Worm (Caenorhabditis elegans) whole organism, mixed stage, embryonic: Measurements from ENCODE around the gene Y75B12B.13.

Source experiments
- bed-3 ChIP-seq: fragments of 200-800 bp; sonication (Bioruptor generic); optimal IDR thresholded peaks from 3 replicates; lab custom pipeline; 2018; ENCODE audit warnings: mild to moderate bottlenecking, missing genetic modification characterization, moderate library complexity, missing compliant biosample characterization
- blmp-1 ChIP-seq: fragments of 150-350 bp; optimal IDR thresholded peaks from 2 replicates; lab custom pipeline; 2014; ENCODE audit warnings: missing biosample characterization, missing genetic modification characterization
- ceh-39 ChIP-seq: fragments of 150-350 bp; optimal IDR thresholded peaks from 2 replicates; lab custom pipeline; 2014; ENCODE audit warnings: missing biosample characterization, missing genetic modification characterization
- ceh-43 ChIP-seq: fragments of 200-800 bp; sonication (Bioruptor generic); optimal IDR thresholded peaks from 2 replicates; lab custom pipeline; 2018; ENCODE audit warnings: mild to moderate bottlenecking, missing genetic modification characterization, moderate library complexity, missing compliant biosample characterization
- ces-1 ChIP-seq: fragments of 150-350 bp; optimal IDR thresholded peaks from 2 replicates; lab custom pipeline; 2014; ENCODE audit warnings: missing biosample characterization, missing genetic modification reagents, missing genetic modification characterization
- drap-1 ChIP-seq: fragments of 200-800 bp; sonication (Bioruptor generic); optimal IDR thresholded peaks from 3 replicates; lab custom pipeline; 2018; ENCODE audit warnings: mild to moderate bottlenecking, missing genetic modification characterization, missing compliant biosample characterization
- elt-1 ChIP-seq: sonication (generic microtip); optimal IDR thresholded peaks from 2 replicates; lab custom pipeline; 2017; ENCODE audit warnings: missing genetic modification characterization, mild to moderate bottlenecking, missing compliant biosample characterization, antibody characterized with exemption, moderate library complexity, borderline replicate concordance; ENCODE audit not compliant: insufficient read depth
- elt-3 ChIP-seq: fragments of 150-350 bp; optimal IDR thresholded peaks from 2 replicates; lab custom pipeline; 2014; ENCODE audit warnings: missing biosample characterization, missing genetic modification characterization
- flh-1 ChIP-seq: fragments of 200-800 bp; sonication (Bioruptor generic); optimal IDR thresholded peaks from 2 replicates; lab custom pipeline; 2018; ENCODE audit warnings: mild to moderate bottlenecking, missing genetic modification characterization, moderate library complexity, missing compliant biosample characterization
- hlh-1 ChIP-seq: fragments of 150-350 bp; optimal IDR thresholded peaks from 2 replicates; lab custom pipeline; 2014; ENCODE audit warnings: missing biosample characterization, missing genetic modification reagents, missing genetic modification characterization
- lin-13 ChIP-seq: fragments of 150-350 bp; optimal IDR thresholded peaks from 2 replicates; lab custom pipeline; 2014; ENCODE audit warnings: missing biosample characterization, missing genetic modification characterization
- lin-32 ChIP-seq: fragments of 200-800 bp; sonication (Bioruptor generic); optimal IDR thresholded peaks from 2 replicates; lab custom pipeline; 2018; ENCODE audit warnings: mild to moderate bottlenecking, missing genetic modification characterization, missing compliant biosample characterization
- lsy-2 ChIP-seq: fragments of 150-350 bp; optimal IDR thresholded peaks from 2 replicates; lab custom pipeline; 2014; ENCODE audit warnings: missing biosample characterization, missing genetic modification characterization
- mab-5 ChIP-seq: fragments of 150-350 bp; optimal IDR thresholded peaks from 2 replicates; lab custom pipeline; 2014; ENCODE audit warnings: missing biosample characterization, missing genetic modification characterization
- mep-1 ChIP-seq: fragments of 150-350 bp; optimal IDR thresholded peaks from 2 replicates; lab custom pipeline; 2017; ENCODE audit warnings: missing biosample characterization, missing genetic modification reagents, missing genetic modification characterization, inconsistent platforms
- mls-2 ChIP-seq: sonication (generic microtip); optimal IDR thresholded peaks from 2 replicates; lab custom pipeline; 2016; ENCODE audit warnings: mild to moderate bottlenecking, missing genetic modification characterization, moderate library complexity, missing compliant biosample characterization
- nhr-12 ChIP-seq: fragments of 150-350 bp; optimal IDR thresholded peaks from 2 replicates; lab custom pipeline; 2014; ENCODE audit warnings: missing biosample characterization, missing genetic modification characterization
- nhr-2 ChIP-seq: fragments of 150-350 bp; optimal IDR thresholded peaks from 2 replicates; lab custom pipeline; 2014; ENCODE audit warnings: missing biosample characterization, missing genetic modification characterization
- nhr-237 ChIP-seq: fragments of 150-350 bp; optimal IDR thresholded peaks from 2 replicates; lab custom pipeline; 2014; ENCODE audit warnings: missing biosample characterization, missing genetic modification characterization
- nhr-28 ChIP-seq: fragments of 150-350 bp; optimal IDR thresholded peaks from 2 replicates; lab custom pipeline; 2014; ENCODE audit warnings: missing biosample characterization, missing genetic modification characterization
- nhr-76 ChIP-seq: sonication (generic microtip); optimal IDR thresholded peaks from 2 replicates; lab custom pipeline; 2017; ENCODE audit warnings: missing biosample characterization, missing genetic modification characterization
- pha-4 ChIP-seq: fragments of 150-350 bp; optimal IDR thresholded peaks from 2 replicates; lab custom pipeline; 2018; ENCODE audit warnings: missing biosample characterization, missing genetic modification reagents, missing genetic modification characterization
- sem-2 ChIP-seq: fragments of 200-800 bp; sonication (Bioruptor generic); optimal IDR thresholded peaks from 2 replicates; lab custom pipeline; 2018; ENCODE audit warnings: mild to moderate bottlenecking, missing genetic modification characterization, missing compliant biosample characterization
- snpc-4 ChIP-seq: fragments of 150-350 bp; optimal IDR thresholded peaks from 2 replicates; lab custom pipeline; 2014; ENCODE audit warnings: missing biosample characterization, missing genetic modification characterization
- sptf-1 ChIP-seq: sonication (generic microtip); optimal IDR thresholded peaks from 2 replicates; lab custom pipeline; 2017; ENCODE audit warnings: mild to moderate bottlenecking, missing genetic modification characterization, moderate library complexity, missing compliant biosample characterization
- tbx-8 ChIP-seq: fragments of 200-800 bp; sonication (Bioruptor generic); optimal IDR thresholded peaks from 2 replicates; lab custom pipeline; 2018; ENCODE audit warnings: mild to moderate bottlenecking, missing genetic modification characterization, moderate library complexity, missing compliant biosample characterization
- unc-120 ChIP-seq: sonication (generic microtip); optimal IDR thresholded peaks from 2 replicates; lab custom pipeline; 2017; ENCODE audit warnings: missing genetic modification characterization, missing compliant biosample characterization; ENCODE audit not compliant: poor library complexity, severe bottlenecking
- unc-39 ChIP-seq: fragments of 150-350 bp; optimal IDR thresholded peaks from 2 replicates; lab custom pipeline; 2014; ENCODE audit warnings: missing biosample characterization, missing genetic modification characterization
- unc-62 ChIP-seq: fragments of 150-350 bp; optimal IDR thresholded peaks from 2 replicates; lab custom pipeline; 2014; ENCODE audit warnings: missing biosample characterization, missing genetic modification reagents, missing genetic modification characterization
- ztf-11 ChIP-seq: fragments of 150-350 bp; optimal IDR thresholded peaks from 2 replicates; lab custom pipeline; 2014; ENCODE audit warnings: missing biosample characterization, missing genetic modification characterization

Y75B12B.13 gene

DNA sequence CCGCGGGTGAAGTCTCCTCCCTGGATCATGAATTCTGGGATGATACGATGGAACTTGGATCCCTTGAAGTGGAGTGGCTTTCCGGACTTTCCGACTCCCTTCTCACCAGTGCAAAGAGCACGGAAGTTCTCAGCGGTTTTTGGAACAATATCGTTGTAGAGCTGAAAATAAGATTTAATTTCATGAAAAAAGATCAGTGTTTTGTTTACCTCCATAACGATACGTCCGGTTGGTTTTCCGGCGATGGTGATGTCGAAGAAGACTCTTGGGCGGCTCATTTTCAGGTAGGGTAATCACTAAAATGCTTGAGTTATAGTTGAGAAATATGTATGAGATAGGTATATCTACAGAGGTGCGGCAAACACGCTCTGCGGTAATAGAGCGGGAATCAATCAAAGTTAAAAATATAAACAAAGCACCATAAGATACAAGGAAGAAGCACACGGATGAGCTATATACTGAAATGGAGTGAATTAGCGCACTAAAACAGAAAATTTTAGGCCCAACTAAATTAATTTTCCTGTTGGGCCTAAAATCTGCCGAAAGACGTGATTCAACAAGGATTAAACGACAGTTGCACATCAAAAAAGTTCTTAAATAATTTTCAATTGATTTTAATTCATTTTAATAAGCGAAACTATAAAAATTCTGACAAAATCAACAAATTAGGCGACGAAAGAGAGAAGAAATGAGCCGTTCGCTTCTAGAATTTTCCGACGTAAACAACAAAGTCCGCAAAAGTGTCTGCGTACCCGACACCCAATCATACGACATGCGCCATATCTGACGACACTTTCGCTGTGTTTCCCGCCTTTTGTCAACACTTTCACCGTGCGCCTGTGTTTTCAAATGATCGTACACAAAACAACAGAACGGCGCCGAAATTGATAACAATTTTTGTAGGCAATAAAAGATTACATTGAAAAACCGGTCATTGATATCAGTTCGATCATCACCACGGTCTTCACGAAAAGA lies 6.4 kb downstream of the Y75B12B.13 start, which contains the start of the genes cyn-7 and bath-36:
Gene cyn-7, minus strand, starts transcription at position 296 of the 975 bp plus-strand sequence.
Gene bath-36, plus strand, starts transcription at position 806 of the 975 bp plus-strand sequence.
- TF ChIP-seq snpc-4 (no peak), nhr-2 (tag; lab: Kevin White, UChicago) (no peak), pha-4 (peak; percentile 92), tbx-8 (GFP tag; lab: Kevin White, UChicago) (no peak), nhr-237 (peak; percentile 1), unc-120 (tag; lab: Kevin White, UChicago) (peak; percentile 27), elt-3 (tag; lab: Kevin White, UChicago) (no peak), ceh-43 (GFP tag; lab: Kevin White, UChicago) (no peak), lin-13 (peak; percentile 77), ces-1 (peak; percentile 68), mab-5 (no peak), mep-1 (tag; lab: Kevin White, UChicago) (peak; percentile 56), blmp-1 (tag; lab: Kevin White, UChicago) (peak; percentile 13), hlh-1 (no peak), ztf-11 (tag; lab: Kevin White, UChicago) (no peak), sptf-1 (tag; lab: Kevin White, UChicago) (peak; percentile 7), mls-2 (tag; lab: Kevin White, UChicago) (no peak), drap-1 (GFP tag; lab: Kevin White, UChicago) (peak; percentile 22), lsy-2 (peak; percentile 54), nhr-76 (no peak), lin-32 (no peak), unc-62 (no peak)

DNA sequence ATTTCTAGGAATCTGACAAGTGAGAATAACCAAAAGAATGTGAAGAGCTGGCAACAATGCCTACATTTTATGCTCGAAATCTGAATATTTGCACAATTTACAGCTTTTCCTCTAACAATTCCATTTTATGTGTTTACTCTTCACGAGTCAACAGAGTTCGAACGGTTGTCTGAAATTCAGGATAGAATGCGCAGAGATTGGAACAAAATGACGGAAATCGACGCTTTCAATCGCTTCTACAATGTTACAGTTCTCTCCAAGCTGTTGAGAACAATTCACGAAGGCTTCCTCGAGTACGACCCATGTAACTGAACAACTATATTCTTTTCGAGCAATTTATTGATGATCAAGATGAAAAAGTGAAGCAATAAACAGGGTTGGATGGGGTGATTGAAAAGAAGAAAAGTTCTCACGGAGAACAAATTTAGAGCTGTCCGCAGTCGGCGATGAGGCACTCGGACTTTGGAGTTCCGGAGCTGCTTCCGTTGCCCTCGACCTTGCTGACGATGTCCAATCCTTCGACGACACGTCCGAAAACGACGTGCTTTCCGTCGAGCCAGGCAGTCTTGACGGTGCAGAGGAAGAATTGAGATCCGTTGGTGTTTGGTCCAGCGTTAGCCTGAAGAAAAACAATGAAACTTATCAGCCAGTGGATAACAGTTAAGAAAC lies 7.4 kb downstream of the Y75B12B.13 start, which contains the start of gene Y75B12B.3:
Gene Y75B12B.3, minus strand, starts transcription at position 21 of the 669 bp plus-strand sequence.
- TF ChIP-seq nhr-2 (tag; lab: Kevin White, UChicago) (no peak), sem-2 (GFP tag; lab: Kevin White, UChicago) (no peak), ztf-11 (tag; lab: Kevin White, UChicago) (no peak), ceh-39 (tag; lab: Kevin White, UChicago) (no peak), hlh-1 (no peak), nhr-76 (no peak), ces-1 (no peak), lsy-2 (no peak), tbx-8 (GFP tag; lab: Kevin White, UChicago) (no peak), mab-5 (no peak), elt-1 (tag; lab: Kevin White, UChicago) (no peak), nhr-28 (tag; lab: Kevin White, UChicago) (no peak)

DNA sequence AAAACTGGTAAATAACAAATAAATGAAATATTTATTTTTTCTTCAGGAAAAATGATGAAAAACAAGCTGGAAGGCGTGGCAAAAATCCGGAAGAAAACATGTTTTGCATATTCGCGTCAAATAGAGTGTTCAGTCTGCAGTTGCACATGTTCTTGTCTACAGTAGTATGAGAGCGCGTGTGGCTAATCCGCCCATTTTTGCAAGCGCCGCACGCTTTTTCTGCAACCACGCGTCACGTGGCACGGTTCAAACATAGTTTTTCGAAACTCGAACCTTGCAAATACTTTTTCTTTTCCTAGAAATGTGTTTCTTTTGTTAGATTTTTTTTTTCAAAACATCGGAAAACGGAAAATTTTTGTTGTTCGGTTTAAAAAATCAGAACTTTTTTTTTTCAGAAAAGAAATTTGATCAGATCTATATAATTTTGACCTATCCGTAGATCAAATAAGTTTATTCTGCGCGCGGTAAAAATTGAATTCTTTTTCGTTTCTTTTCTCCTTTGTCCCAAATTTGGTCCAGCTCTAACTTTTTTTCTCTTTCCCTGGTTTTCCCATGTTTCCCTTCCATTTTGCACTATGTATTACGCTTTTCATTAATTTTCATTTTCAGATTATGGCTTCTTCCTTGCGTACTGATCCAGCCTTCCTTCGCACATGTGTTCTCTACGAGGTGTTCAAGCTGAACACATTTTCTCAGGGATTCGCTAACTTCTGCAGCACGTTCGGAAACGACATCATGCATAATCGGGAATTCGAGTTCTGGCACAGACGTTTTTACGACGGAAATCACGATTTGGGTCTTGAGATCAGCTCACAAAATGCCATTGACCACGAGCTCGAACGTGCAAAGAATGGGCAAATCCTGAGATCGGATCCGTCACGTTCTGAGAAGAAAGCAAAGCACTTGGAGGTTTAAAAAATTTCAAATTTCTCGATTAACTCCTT lies 9.4 kb downstream of the Y75B12B.13 start, which contains the start of gene Y75B12B.1:
Gene Y75B12B.1, plus strand, starts transcription at position 603 of the 944 bp plus-strand sequence.
- TF ChIP-seq bed-3 (GFP tag; lab: Kevin White, UChicago) (no peak), unc-39 (tag; lab: Kevin White, UChicago) (no peak), sptf-1 (tag; lab: Kevin White, UChicago) (no peak), nhr-76 (no peak), nhr-12 (no peak), pha-4 (no peak), lin-13 (no peak)

DNA sequence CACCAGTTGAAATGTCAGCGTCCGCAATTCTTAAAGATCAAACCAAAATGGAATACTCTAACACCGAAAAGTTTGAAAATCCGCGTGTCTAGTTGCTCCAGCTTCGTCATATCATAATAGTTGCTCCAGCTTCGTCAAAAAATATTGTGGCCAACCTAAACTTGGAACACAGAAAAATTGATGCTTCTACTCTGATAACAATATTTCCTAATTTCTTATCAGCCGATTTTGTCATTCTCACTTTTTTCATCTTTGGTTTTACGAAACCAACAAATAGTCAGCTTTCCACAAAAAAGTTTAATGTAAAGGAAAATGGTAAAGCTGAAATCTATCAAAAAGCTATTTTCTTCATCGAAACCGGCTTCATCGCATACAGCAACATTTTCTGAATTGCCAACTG lies 11.4 kb downstream of the Y75B12B.13 start, which contains the start of gene fbxa-84:
Gene fbxa-84, plus strand, starts transcription at position 34 of the 400 bp plus-strand sequence.
- TF ChIP-seq flh-1 (GFP tag; lab: Kevin White, UChicago) (no peak), sem-2 (GFP tag; lab: Kevin White, UChicago) (no peak), lin-32 (no peak), pha-4 (no peak), mls-2 (tag; lab: Kevin White, UChicago) (no peak), ztf-11 (tag; lab: Kevin White, UChicago) (no peak), nhr-2 (tag; lab: Kevin White, UChicago) (no peak), sptf-1 (tag; lab: Kevin White, UChicago) (no peak)
